Fruit fly (Drosophila melanogaster): Measurements from ENCODE around the gene CG14913.

CG14913 gene

dm6 chr2L:11021606-11022005, 4.8 kb downstream of the CG14913 start (continued):
- TF ChIP-seq Met (GFP tag; optimal IDR thresholded peaks at IDR 0.05), result peak; percentile 70

dm6 chr2L:11022804-11023203, 6.0 kb downstream of the CG14913 start:
- TF ChIP-seq Eip78C (GFP tag) (peak; percentile 87), CG34406 (GFP tag; optimal IDR thresholded peaks at IDR 0.05) (no peak), CG16779 (tag; optimal IDR thresholded peaks at IDR 0.05) (no peak), Sox15 (GFP tag; optimal IDR thresholded peaks at IDR 0.05) (no peak), fd59A (GFP tag; optimal IDR thresholded peaks at IDR 0.05) (no peak), CG6808 (GFP tag; optimal IDR thresholded peaks at IDR 0.05) (no peak), fd85E (GFP tag; optimal IDR thresholded peaks at IDR 0.05) (no peak), CG6276 (GFP tag; optimal IDR thresholded peaks at IDR 0.05) (no peak), cyc (GFP tag; optimal IDR thresholded peaks at IDR 0.05) (peak; percentile 0), achi (GFP tag; optimal IDR thresholded peaks at IDR 0.05) (peak; percentile 39), CG8119 (GFP tag; IDR thresholded peaks at IDR 0.05) (0 out of 3 replicates have a peak, but pooled peaks have one; percentile 25), CG8319 (GFP tag; optimal IDR thresholded peaks at IDR 0.05) (no peak), Sox14 (GFP tag; optimal IDR thresholded peaks at IDR 0.05) (peak; percentile 15), dsx (GFP tag; optimal IDR thresholded peaks at IDR 0.05; ENCODE audit: poor library complexity, severe bottlenecking) (no peak), dac (GFP tag; optimal IDR thresholded peaks at IDR 0.05) (no peak), CG32006 (GFP tag; optimal IDR thresholded peaks at IDR 0.05) (peak; percentile 44), salr (GFP tag; optimal IDR thresholded peaks at IDR 0.05) (peak in 1 of 2 experiments; percentile 14), Met (GFP tag; optimal IDR thresholded peaks at IDR 0.05) (peak; percentile 35), CG1621 (tag; optimal IDR thresholded peaks at IDR 0.05) (no peak), OdsH (GFP tag; optimal IDR thresholded peaks at IDR 0.05) (peak; percentile 40), svp (GFP tag) (peak; percentile 67), Ets21C (GFP tag; optimal IDR thresholded peaks at IDR 0.05) (peak; percentile 15), Hr39 (GFP tag; optimal IDR thresholded peaks at IDR 0.05) (peak; percentile 9), Blimp-1 (GFP tag; optimal IDR thresholded peaks at IDR 0.05) (no peak), Gug (GFP tag; IDR thresholded peaks at IDR 0.05) (no peak), Eip93F (GFP tag; optimal IDR thresholded peaks at IDR 0.05) (no peak), CG11294 (GFP tag; IDR thresholded peaks at IDR 0.05) (no peak), pdm3 (GFP tag; optimal IDR thresholded peaks at IDR 0.05) (peak; percentile 28), CG31627 (GFP tag; optimal IDR thresholded peaks at IDR 0.05) (peak; percentile 9), spab (GFP tag; optimal IDR thresholded peaks at IDR 0.05) (no peak), CG6163 (GFP tag; IDR thresholded peaks at IDR 0.05) (peak; percentile 41; the same call in 1 of the 3 replicates), CG10631 (GFP tag; optimal IDR thresholded peaks at IDR 0.05) (no peak), eg (GFP tag; IDR thresholded peaks at IDR 0.05) (no peak), Sox102F (GFP tag; optimal IDR thresholded peaks at IDR 0.05) (peak; percentile 52), CG4318 (GFP tag; optimal IDR thresholded peaks at IDR 0.05) (no peak), Ets96B (tag; optimal IDR thresholded peaks at IDR 0.05) (no peak), acj6 (GFP tag; optimal IDR thresholded peaks at IDR 0.05) (peak; percentile 42), CG10669 (GFP tag; optimal IDR thresholded peaks at IDR 0.05) (no peak), CG11902 (GFP tag; optimal IDR thresholded peaks at IDR 0.05) (no peak), CG9139 (GFP tag; optimal IDR thresholded peaks at IDR 0.05) (no peak), Smox (GFP tag; optimal IDR thresholded peaks at IDR 0.05) (peak; percentile 26), CG15336 (GFP tag; IDR thresholded peaks at IDR 0.05) (peak; percentile 25; the same call in 1 of the 2 replicates), Lpt (GFP tag; optimal IDR thresholded peaks at IDR 0.05) (no peak), CG11762 (GFP tag; optimal IDR thresholded peaks at IDR 0.05; ENCODE audit: insufficient read depth) (no peak), Hr4 (GFP tag; optimal IDR thresholded peaks at IDR 0.05) (peak; percentile 25), topi (GFP tag; optimal IDR thresholded peaks at IDR 0.05) (peak; percentile 21), vri (GFP tag; optimal IDR thresholded peaks at IDR 0.05) (peak; percentile 1), CG3032 (tag; optimal IDR thresholded peaks at IDR 0.05) (no peak), esn (GFP tag; optimal IDR thresholded peaks at IDR 0.05) (peak; percentile 39), net (GFP tag; optimal IDR thresholded peaks at IDR 0.05) (no peak), Hr38 (GFP tag; optimal IDR thresholded peaks at IDR 0.05) (no peak)

Data from whole organism, prepupa.